Fruit fly (Drosophila melanogaster) whole organism, pupa: Measurements from ENCODE around the gene sud1.

Experiments
- CG10348 ChIP-seq: fragments of 200-800 bp; sonication (Bioruptor generic); IDR thresholded peaks from 2 replicates; pipeline ENCODE4 v1.3.6; 2022; ENCODE audit warnings: missing biosample characterization, missing genetic modification characterization
- CG12605 ChIP-seq: fragments of 200-800 bp; sonication (Bioruptor generic); IDR thresholded peaks from 2 replicates; pipeline ENCODE4 v1.3.6; 2022; ENCODE audit warnings: missing biosample characterization, missing genetic modification characterization
- CG13204 ChIP-seq: fragments of 200-800 bp; sonication (Bioruptor generic); optimal IDR thresholded peaks from 2 replicates; lab custom pipeline; 2018; ENCODE audit warnings: missing biosample characterization, mild to moderate bottlenecking, missing genetic modification characterization, moderate library complexity
- CG14655 ChIP-seq: fragments of 200-800 bp; sonication (Bioruptor generic); optimal IDR thresholded peaks from 3 replicates; lab custom pipeline; 2017; ENCODE audit warnings: mild to moderate bottlenecking, missing biosample characterization, missing genetic modification reagents, missing genetic modification characterization
- CG15710 ChIP-seq: fragments of 200-800 bp; sonication (Bioruptor generic); optimal IDR thresholded peaks from 2 replicates; lab custom pipeline; 2018; ENCODE audit warnings: missing biosample characterization, mild to moderate bottlenecking, missing genetic modification characterization, moderate library complexity
- CG17806 ChIP-seq: fragments of 200-800 bp; sonication (Bioruptor generic); optimal IDR thresholded peaks from 2 replicates; lab custom pipeline; 2018; ENCODE audit warnings: missing biosample characterization, mild to moderate bottlenecking, missing genetic modification characterization, moderate library complexity
- CG32121 ChIP-seq: fragments of 200-800 bp; sonication (Bioruptor generic); IDR thresholded peaks from 2 replicates; pipeline ENCODE4 v1.3.6; 2022; ENCODE audit warnings: missing biosample characterization, missing genetic modification characterization
- CG34367 ChIP-seq: fragments of 200-800 bp; sonication (Bioruptor generic); optimal IDR thresholded peaks from 2 replicates; lab custom pipeline; 2018; ENCODE audit warnings: missing biosample characterization, mild to moderate bottlenecking, missing genetic modification characterization
- CG4496 ChIP-seq: fragments of 200-800 bp; sonication (Bioruptor generic); IDR thresholded peaks from 3 replicates; pipeline ENCODE4 v1.3.6; 2022; ENCODE audit warnings: missing biosample characterization, missing genetic modification characterization
- CG8159 ChIP-seq: fragments of 200-800 bp; sonication (Bioruptor generic); optimal IDR thresholded peaks from 3 replicates; lab custom pipeline; 2018; ENCODE audit warnings: missing biosample characterization, mild to moderate bottlenecking, missing genetic modification characterization, moderate library complexity
- CG8301 ChIP-seq: fragments of 200-800 bp; sonication (Bioruptor generic); optimal IDR thresholded peaks from 2 replicates; lab custom pipeline; 2018; ENCODE audit warnings: missing biosample characterization, mild to moderate bottlenecking, missing genetic modification characterization
- CG9948 ChIP-seq: fragments of 200-800 bp; sonication (Bioruptor generic); optimal IDR thresholded peaks from 2 replicates; lab custom pipeline; 2018; ENCODE audit warnings: missing biosample characterization, mild to moderate bottlenecking, missing genetic modification characterization, moderate library complexity
- D1 ChIP-seq: fragments of 200-800 bp; sonication (Bioruptor generic); optimal IDR thresholded peaks from 2 replicates; lab custom pipeline; 2018; ENCODE audit warnings: missing biosample characterization, mild to moderate bottlenecking, missing genetic modification characterization, moderate library complexity
- EcR ChIP-seq: fragments of 200-800 bp; sonication (Bioruptor generic); optimal IDR thresholded peaks from 3 replicates; lab custom pipeline; 2019; ENCODE audit warnings: missing biosample characterization, missing genetic modification characterization, mild to moderate bottlenecking, moderate library complexity, missing genetic modification reagents
- Ets98B ChIP-seq: fragments of 200-800 bp; sonication (Bioruptor generic); IDR thresholded peaks from 2 replicates; pipeline ENCODE4 v1.3.6; 2022; ENCODE audit warnings: missing biosample characterization, missing genetic modification characterization
- Pif1A ChIP-seq: fragments of 200-800 bp; sonication (Bioruptor generic); optimal IDR thresholded peaks from 3 replicates; lab custom pipeline; 2016; ENCODE audit warnings: missing biosample characterization, missing genetic modification characterization
- Pif1B ChIP-seq: fragments of 200-800 bp; sonication (Bioruptor generic); optimal IDR thresholded peaks from 3 replicates; lab custom pipeline; 2016; ENCODE audit warnings: missing biosample characterization, missing genetic modification characterization
- Snoo ChIP-seq: fragments of 200-800 bp; sonication (Bioruptor generic); optimal IDR thresholded peaks from 3 replicates; lab custom pipeline; 2017; ENCODE audit warnings: missing biosample characterization, mild to moderate bottlenecking, missing genetic modification characterization, inconsistent platforms
- fd96Ca ChIP-seq: fragments of 200-800 bp; sonication (Bioruptor generic); IDR thresholded peaks from 3 replicates; pipeline ENCODE4 v1.3.6; 2022; ENCODE audit warnings: missing biosample characterization, missing genetic modification characterization
- gl ChIP-seq: fragments of 200-800 bp; sonication (Bioruptor generic); optimal IDR thresholded peaks from 2 replicates; lab custom pipeline; 2018; ENCODE audit warnings: missing biosample characterization, mild to moderate bottlenecking, missing genetic modification characterization
- rn ChIP-seq: fragments of 200-800 bp; sonication (Bioruptor generic); IDR thresholded peaks from 2 replicates; pipeline ENCODE4 v1.3.6; 2022; ENCODE audit warnings: missing biosample characterization, missing genetic modification characterization

Gene sud1

dm6 chr3R:24944920-24945853 lies 27.5 kb upstream of the sud1 start, which contains the start of the genes ssh and Nmnat:
Gene ssh (minus strand): TSS chr3R:24944956.
Gene Nmnat (plus strand): TSS chr3R:24945237.
- TF ChIP-seq CG15710 (tag; lab: Kevin White, UChicago) (no peak), CG14655 (GFP tag; lab: Kevin White, UChicago) (no peak), gl (tag; lab: Kevin White, UChicago) (no peak), D1 (tag; lab: Kevin White, UChicago) (no peak), rn (GFP tag; lab: Robert Waterston, UW) (no peak), CG12605 (GFP tag; lab: Robert Waterston, UW) (no peak), fd96Ca (GFP tag; lab: Robert Waterston, UW) (0 out of 3 replicates have a peak, but pooled peaks have one; percentile 13), CG10348 (GFP tag; lab: Robert Waterston, UW) (no peak), Ets98B (GFP tag; lab: Robert Waterston, UW) (no peak), CG17806 (no peak), Snoo (no peak), CG13204 (GFP tag; lab: Kevin White, UChicago) (no peak), CG32121 (GFP tag; lab: Robert Waterston, UW) (no peak), CG4496 (GFP tag; lab: Robert Waterston, UW) (0 out of 3 replicates have a peak, but pooled peaks have one; percentile 28), Pif1B (GFP tag; lab: Kevin White, UChicago) (no peak), CG8301 (no peak), CG8159 (no peak), Pif1A (GFP tag; lab: Kevin White, UChicago) (no peak)

- no peak for TF ChIP-seq Pif1A (GFP tag; lab: Kevin White, UChicago)
- TF ChIP-seq Snoo, result peak; percentile 2
Measured at dm6 chr3R:24938049-24938448, 20.4 kb upstream of the sud1 start, which contains the start of gene Osbp. Gene Osbp (minus strand): TSS chr3R:24938222.

- no peak for TF ChIP-seq CG32121 (GFP tag; lab: Robert Waterston, UW)
- peak; percentile 43 for TF ChIP-seq gl (tag; lab: Kevin White, UChicago)
- no peak for TF ChIP-seq CG8159
Measured at dm6 chr3R:24935758-24936157, 18.1 kb upstream of the sud1 start.

dm6 chr3R:24934542-24934941 lies 16.9 kb upstream of the sud1 start:
- no peak for TF ChIP-seq rn (GFP tag; lab: Robert Waterston, UW)
- no peak for TF ChIP-seq CG4496 (GFP tag; lab: Robert Waterston, UW)
- TF ChIP-seq Ets98B (GFP tag; lab: Robert Waterston, UW), result no peak
- no peak for TF ChIP-seq CG9948
- TF ChIP-seq fd96Ca (GFP tag; lab: Robert Waterston, UW), result no peak
- no peak for TF ChIP-seq CG8159
- TF ChIP-seq CG13204 (GFP tag; lab: Kevin White, UChicago), result no peak
- no peak for TF ChIP-seq Pif1A (GFP tag; lab: Kevin White, UChicago)
- no peak for TF ChIP-seq gl (tag; lab: Kevin White, UChicago)
- TF ChIP-seq Pif1B (GFP tag; lab: Kevin White, UChicago), result no peak
- TF ChIP-seq CG14655 (GFP tag; lab: Kevin White, UChicago), result no peak
- no peak for TF ChIP-seq CG32121 (GFP tag; lab: Robert Waterston, UW)
- TF ChIP-seq EcR (GFP tag; lab: Kevin White, UChicago), result no peak
- no peak for TF ChIP-seq D1 (tag; lab: Kevin White, UChicago)
- TF ChIP-seq CG10348 (GFP tag; lab: Robert Waterston, UW), result no peak
- no peak for TF ChIP-seq CG15710 (tag; lab: Kevin White, UChicago)
- TF ChIP-seq, all 21 proteins: peak for 0

dm6 chr3R:24931856-24932255 lies 14.2 kb upstream of the sud1 start, which contains the start of gene CG11771:
Gene CG11771 (plus strand): TSS chr3R:24932010.
- TF ChIP-seq CG32121 (GFP tag; lab: Robert Waterston, UW), result peak; percentile 21; the same call in 1 of the 2 replicates
- TF ChIP-seq CG8159, result no peak

dm6 chr3R:24926752-24927320 lies 9.2 kb upstream of the sud1 start:
- TF ChIP-seq CG32121 (GFP tag; lab: Robert Waterston, UW) (no peak), Snoo (no peak), CG13204 (GFP tag; lab: Kevin White, UChicago) (no peak), CG8159 (no peak), Pif1B (GFP tag; lab: Kevin White, UChicago) (no peak), CG9948 (no peak), Pif1A (GFP tag; lab: Kevin White, UChicago) (no peak), CG17806 (no peak), fd96Ca (GFP tag; lab: Robert Waterston, UW) (no peak), CG34367 (tag; lab: Kevin White, UChicago) (no peak), CG4496 (GFP tag; lab: Robert Waterston, UW) (no peak), gl (tag; lab: Kevin White, UChicago) (no peak), CG12605 (GFP tag; lab: Robert Waterston, UW) (no peak), CG15710 (tag; lab: Kevin White, UChicago) (no peak), rn (GFP tag; lab: Robert Waterston, UW) (no peak), CG14655 (GFP tag; lab: Kevin White, UChicago) (no peak), CG8301 (no peak), Ets98B (GFP tag; lab: Robert Waterston, UW) (no peak)
